Worm (Caenorhabditis elegans) whole organism, young adult: ENCODE data around the gene rol-6.

Source experiments
- B0261.1 ChIP-seq: sonication (generic microtip); optimal IDR thresholded peaks from 2 replicates; lab custom pipeline; 2016; ENCODE audit warnings: mild to moderate bottlenecking, missing genetic modification characterization, moderate library complexity, missing compliant biosample characterization
- F22D6.2 ChIP-seq: sonication (generic microtip); optimal IDR thresholded peaks from 2 replicates; lab custom pipeline; 2016; ENCODE audit warnings: mild to moderate bottlenecking, missing genetic modification characterization, missing compliant biosample characterization
- F37B4.10 ChIP-seq: fragments of 200-800 bp; sonication (Bioruptor generic); IDR thresholded peaks from 2 replicates; pipeline ENCODE4 v1.3.6; 2022; ENCODE audit warnings: missing genetic modification characterization, missing compliant biosample characterization
- F57A8.1 ChIP-seq: fragments of 200-800 bp; sonication (Bioruptor generic); optimal IDR thresholded peaks from 2 replicates; lab custom pipeline; 2018; ENCODE audit warnings: mild to moderate bottlenecking, missing genetic modification characterization, moderate library complexity, missing compliant biosample characterization
- F57C9.4 ChIP-seq: sonication (generic microtip); optimal IDR thresholded peaks from 2 replicates; lab custom pipeline; 2017; ENCODE audit warnings: mild to moderate bottlenecking, missing genetic modification characterization, missing compliant biosample characterization
- T07F8.4 ChIP-seq: sonication (generic microtip); optimal IDR thresholded peaks from 2 replicates; lab custom pipeline; 2016; ENCODE audit warnings: mild to moderate bottlenecking, missing genetic modification characterization, moderate library complexity, missing compliant biosample characterization
- akir-1 ChIP-seq: fragments of 200-800 bp; sonication (Bioruptor generic); optimal IDR thresholded peaks from 2 replicates; lab custom pipeline; 2018; ENCODE audit warnings: mild to moderate bottlenecking, missing genetic modification characterization, moderate library complexity, missing compliant biosample characterization
- aptf-2 ChIP-seq: fragments of 200-800 bp; sonication (Bioruptor generic); conservative IDR thresholded peaks from 2 replicates; pipeline ENCODE4 v1.3.6; 2022; ENCODE audit warnings: missing genetic modification reagents, missing genetic modification characterization, missing compliant biosample characterization
- aptf-3 ChIP-seq: fragments of 200-800 bp; sonication (Bioruptor generic); IDR thresholded peaks from 2 replicates; pipeline ENCODE4 v1.3.6; 2022; ENCODE audit warnings: missing genetic modification characterization, missing compliant biosample characterization
- attf-3 ChIP-seq: fragments of 200-800 bp; sonication (Bioruptor generic); conservative IDR thresholded peaks from 2 replicates; pipeline ENCODE4 v1.3.6; 2022; ENCODE audit warnings: missing genetic modification reagents, missing genetic modification characterization, missing compliant biosample characterization
- bed-2 ChIP-seq: fragments of 200-800 bp; sonication (Bioruptor generic); IDR thresholded peaks from 2 replicates; pipeline ENCODE4 v1.3.6; 2022; ENCODE audit warnings: missing genetic modification reagents, missing genetic modification characterization, missing compliant biosample characterization
- ccch-3 ChIP-seq: fragments of 200-800 bp; sonication (Bioruptor generic); optimal IDR thresholded peaks from 2 replicates; lab custom pipeline; 2018; ENCODE audit warnings: mild to moderate bottlenecking, missing genetic modification characterization, missing compliant biosample characterization
- ceh-100 ChIP-seq: fragments of 200-800 bp; sonication (Bioruptor generic); IDR thresholded peaks from 2 replicates; pipeline ENCODE4 v1.3.6; 2022; ENCODE audit warnings: missing genetic modification reagents, missing genetic modification characterization, missing compliant biosample characterization
- ceh-58 ChIP-seq: fragments of 200-800 bp; sonication (Bioruptor generic); IDR thresholded peaks from 2 replicates; pipeline ENCODE4 v1.3.6; 2022; ENCODE audit warnings: missing genetic modification characterization, missing compliant biosample characterization
- ceh-79 ChIP-seq: sonication (generic microtip); optimal IDR thresholded peaks from 2 replicates; lab custom pipeline; 2017; ENCODE audit warnings: mild to moderate bottlenecking, missing genetic modification characterization, missing compliant biosample characterization
- ceh-91 ChIP-seq: fragments of 200-800 bp; sonication (Bioruptor generic); IDR thresholded peaks from 2 replicates; pipeline ENCODE4 v1.3.6; 2022; ENCODE audit warnings: missing genetic modification reagents, missing genetic modification characterization, missing compliant biosample characterization
- chd-7 ChIP-seq: sonication (generic microtip); optimal IDR thresholded peaks from 2 replicates; lab custom pipeline; 2016; ENCODE audit warnings: mild to moderate bottlenecking, missing genetic modification characterization, moderate library complexity, missing compliant biosample characterization
- die-1 ChIP-seq: sonication (generic microtip); optimal IDR thresholded peaks from 2 replicates; lab custom pipeline; 2016; ENCODE audit warnings: missing genotype, mild to moderate bottlenecking, missing genetic modification characterization, missing compliant biosample characterization
- egrh-3 ChIP-seq: fragments of 200-800 bp; sonication (Bioruptor generic); IDR thresholded peaks from 2 replicates; pipeline ENCODE4 v1.3.6; 2022; ENCODE audit warnings: missing genetic modification reagents, missing genetic modification characterization, missing compliant biosample characterization
- ets-4 ChIP-seq: fragments of 200-800 bp; sonication (Bioruptor generic); optimal IDR thresholded peaks from 2 replicates; lab custom pipeline; 2018; ENCODE audit warnings: mild to moderate bottlenecking, missing genetic modification characterization, missing compliant biosample characterization
- gei-17 ChIP-seq: fragments of 200-800 bp; sonication (Bioruptor generic); optimal IDR thresholded peaks from 2 replicates; lab custom pipeline; 2018; ENCODE audit warnings: mild to moderate bottlenecking, missing genetic modification characterization, missing compliant biosample characterization
- lag-1 ChIP-seq: fragments of 200-800 bp; sonication (Bioruptor generic); IDR thresholded peaks from 2 replicates; pipeline ENCODE4 v1.3.6; 2022; ENCODE audit warnings: missing genetic modification reagents, missing genetic modification characterization, missing compliant biosample characterization
- let-607 ChIP-seq, 2 experiments: fragments of 200-800 bp in 1 of 2; sonication (Bioruptor generic) in 1 of 2; sonication (generic microtip) in 1 of 2; optimal IDR thresholded peaks; 2 replicates each; lab custom pipeline; 2016 to 2018; ENCODE audit warnings: mild to moderate bottlenecking in 2 of 2, missing compliant biosample characterization in 2 of 2, missing genetic modification characterization in 2 of 2, moderate library complexity in 2 of 2, missing genotype in 1 of 2
- lin-35 ChIP-seq, 3 experiments: fragments of 150-350 bp in 2 of 3; sonication (generic microtip) in 1 of 3; optimal IDR thresholded peaks; 2 replicates each; lab custom pipeline; 2014 to 2018; ENCODE audit warnings: missing biosample characterization in 3 of 3, missing genetic modification characterization in 3 of 3, missing genetic modification reagents in 3 of 3
- lin-54 ChIP-seq: fragments of 200-800 bp; sonication (Bioruptor generic); optimal IDR thresholded peaks from 2 replicates; lab custom pipeline; 2018; ENCODE audit warnings: mild to moderate bottlenecking, missing genetic modification characterization, missing compliant biosample characterization
- lir-1 ChIP-seq: fragments of 200-800 bp; sonication (Bioruptor generic); conservative IDR thresholded peaks from 2 replicates; pipeline ENCODE4 v1.3.6; 2022; ENCODE audit warnings: missing genetic modification reagents, missing genetic modification characterization, missing compliant biosample characterization
- madf-3 ChIP-seq: fragments of 200-800 bp; sonication (Bioruptor generic); IDR thresholded peaks from 2 replicates; pipeline ENCODE4 v1.3.6; 2022; ENCODE audit warnings: missing genetic modification reagents, missing genetic modification characterization, missing compliant biosample characterization
- mcd-1 ChIP-seq: fragments of 200-800 bp; sonication (Bioruptor generic); IDR thresholded peaks from 2 replicates; pipeline ENCODE4 v1.3.6; 2022; ENCODE audit warnings: missing genetic modification reagents, missing genetic modification characterization, missing compliant biosample characterization
- mxl-1 ChIP-seq: sonication (generic microtip); optimal IDR thresholded peaks from 2 replicates; lab custom pipeline; 2016; ENCODE audit warnings: missing genetic modification characterization, missing compliant biosample characterization
- nfyb-1 ChIP-seq: fragments of 200-800 bp; sonication (Bioruptor generic); IDR thresholded peaks from 2 replicates; pipeline ENCODE4 v1.3.6; 2022; ENCODE audit warnings: missing genetic modification reagents, missing genetic modification characterization, missing compliant biosample characterization
- nhr-120 ChIP-seq: fragments of 200-800 bp; sonication (Bioruptor generic); IDR thresholded peaks from 2 replicates; pipeline ENCODE4 v1.3.6; 2022; ENCODE audit warnings: missing genetic modification characterization, missing compliant biosample characterization
- nhr-27 ChIP-seq: fragments of 200-800 bp; sonication (Bioruptor generic); optimal IDR thresholded peaks from 2 replicates; lab custom pipeline; 2018; ENCODE audit warnings: mild to moderate bottlenecking, missing genetic modification characterization, moderate library complexity, missing compliant biosample characterization
- nhr-90 ChIP-seq: sonication (generic microtip); optimal IDR thresholded peaks from 2 replicates; lab custom pipeline; 2016; ENCODE audit warnings: missing genotype, mild to moderate bottlenecking, missing genetic modification characterization, missing compliant biosample characterization
- sdz-38 ChIP-seq: sonication (generic microtip); optimal IDR thresholded peaks from 2 replicates; lab custom pipeline; 2016; ENCODE audit warnings: missing genotype, missing genetic modification characterization, missing compliant biosample characterization
- somi-1 ChIP-seq: fragments of 200-800 bp; sonication (Bioruptor generic); optimal IDR thresholded peaks from 2 replicates; lab custom pipeline; 2018; ENCODE audit warnings: mild to moderate bottlenecking, missing genetic modification characterization, missing compliant biosample characterization
- xnd-1 ChIP-seq: sonication (generic microtip); optimal IDR thresholded peaks from 2 replicates; lab custom pipeline; 2016; ENCODE audit warnings: missing genotype, missing genetic modification reagents, missing genetic modification characterization, missing compliant biosample characterization
- zfh-2 ChIP-seq: fragments of 200-800 bp; sonication (Bioruptor generic); conservative IDR thresholded peaks from 2 replicates; pipeline ENCODE4 v1.3.6; 2022; ENCODE audit warnings: missing genetic modification reagents, missing genetic modification characterization, missing compliant biosample characterization
- ztf-3 ChIP-seq: fragments of 200-800 bp; sonication (Bioruptor generic); optimal IDR thresholded peaks from 2 replicates; lab custom pipeline; 2018; ENCODE audit warnings: mild to moderate bottlenecking, missing genetic modification characterization, missing compliant biosample characterization
- ztf-6 ChIP-seq: fragments of 200-800 bp; sonication (Bioruptor generic); IDR thresholded peaks from 2 replicates; pipeline ENCODE4 v1.3.6; 2022; ENCODE audit warnings: missing genetic modification reagents, missing genetic modification characterization, missing compliant biosample characterization

Gene rol-6

DNA sequence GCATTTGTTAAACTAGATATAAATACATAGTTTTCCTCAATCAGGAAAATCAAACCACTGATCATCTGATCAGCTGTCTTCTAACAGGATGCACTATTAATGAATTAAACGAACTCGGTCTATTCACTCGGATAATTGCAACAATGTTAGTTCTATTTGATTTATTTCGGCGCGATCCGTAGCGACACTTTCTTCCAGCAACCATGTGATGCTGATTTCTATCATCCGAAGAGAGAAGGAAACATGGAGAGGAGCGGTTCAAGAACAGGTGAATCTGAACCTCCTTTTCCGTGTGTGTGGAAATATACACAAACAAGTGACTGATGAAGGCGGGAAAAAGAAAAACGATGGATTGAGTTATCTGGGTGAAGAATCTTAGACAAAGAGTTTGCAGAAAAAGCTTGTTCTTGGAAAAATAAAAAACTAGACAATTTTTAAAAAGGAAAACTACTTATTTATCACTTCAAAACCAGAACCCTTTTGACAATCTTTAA, 1.1 kb upstream of the rol-6 start:
- TF ChIP-seq ccch-3 (GFP tag; lab: Kevin White, UChicago), result no peak
- TF ChIP-seq akir-1 (GFP tag; lab: Kevin White, UChicago), result no peak
- TF ChIP-seq ceh-79 (tag; lab: Kevin White, UChicago), result no peak
- TF ChIP-seq lin-54 (GFP tag; lab: Kevin White, UChicago), result no peak
- no peak for TF ChIP-seq ets-4 (GFP tag; lab: Kevin White, UChicago)
- TF ChIP-seq chd-7 (tag; lab: Kevin White, UChicago), result no peak
- no peak for TF ChIP-seq mxl-1 (tag; lab: Kevin White, UChicago)
- no peak for TF ChIP-seq ceh-91 (GFP tag; lab: Robert Waterston, UW)
- TF ChIP-seq somi-1 (GFP tag; lab: Kevin White, UChicago), result no peak
- TF ChIP-seq lir-1, result no peak
- no peak for TF ChIP-seq lag-1 (GFP tag; lab: Robert Waterston, UW)
- no peak for TF ChIP-seq attf-3 (GFP tag; lab: Robert Waterston, UW)
- TF ChIP-seq F57C9.4, result no peak
- no peak for TF ChIP-seq xnd-1 (tag; lab: Kevin White, UChicago)
- TF ChIP-seq aptf-2 (GFP tag; lab: Robert Waterston, UW), result no peak
- TF ChIP-seq bed-2 (GFP tag; lab: Robert Waterston, UW), result no peak
- no peak for TF ChIP-seq madf-3 (GFP tag; lab: Robert Waterston, UW)
- TF ChIP-seq F37B4.10, result no peak
- no peak for TF ChIP-seq gei-17 (GFP tag; lab: Kevin White, UChicago)

DNA sequence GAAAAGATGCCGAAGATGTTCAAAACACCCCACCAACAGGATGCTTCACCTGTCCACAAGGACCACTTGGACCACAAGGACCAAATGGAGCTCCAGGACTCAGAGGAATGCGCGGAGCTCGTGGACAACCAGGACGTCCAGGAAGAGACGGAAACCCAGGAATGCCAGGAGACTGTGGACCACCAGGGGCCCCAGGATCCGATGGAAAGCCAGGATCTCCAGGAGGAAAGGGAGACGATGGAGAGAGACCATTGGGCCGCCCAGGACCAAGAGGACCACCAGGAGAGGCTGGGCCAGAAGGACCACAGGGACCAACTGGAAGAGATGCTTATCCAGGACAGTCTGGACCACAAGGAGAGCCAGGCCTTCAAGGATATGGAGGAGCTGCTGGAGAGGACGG, 777 bp downstream of the rol-6 start:
- TF ChIP-seq akir-1 (GFP tag; lab: Kevin White, UChicago), result no peak
- TF ChIP-seq egrh-3 (GFP tag; lab: Robert Waterston, UW), result peak; percentile 68; the same call in 1 of the 2 replicates
- peak; percentile 87 for TF ChIP-seq zfh-2 (GFP tag; lab: Robert Waterston, UW)
- TF ChIP-seq, all 124 proteins: peak for 2

DNA sequence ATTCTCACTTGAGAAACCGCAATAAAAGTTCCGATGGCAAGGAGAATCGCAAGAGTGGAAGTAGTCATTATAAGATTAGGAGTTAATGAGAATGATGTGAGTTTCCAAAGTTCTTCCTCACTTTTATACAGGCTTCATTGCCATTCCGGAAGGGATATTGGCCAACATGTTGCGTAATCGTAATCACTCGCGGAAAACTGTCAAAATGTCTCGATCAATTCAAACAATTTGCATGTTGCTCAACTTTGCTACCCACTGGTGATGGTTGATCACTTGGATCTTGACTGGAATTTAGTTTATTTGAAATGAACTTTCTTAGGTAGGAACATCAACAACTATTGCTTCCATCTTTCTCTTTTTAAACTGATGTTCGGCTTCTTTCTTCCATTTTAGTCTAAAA, 4.6 kb downstream of the rol-6 start, which contains the start of gene idpb-4:
idpb-4 (minus strand) TSS at position 101 of the 400 bp plus-strand sequence.
- TF ChIP-seq lin-35 (GFP tag; optimal IDR thresholded peaks at IDR 0.05; lab: Kevin White, UChicago) (no peak), nhr-90 (tag; lab: Kevin White, UChicago) (no peak), F57A8.1 (GFP tag; lab: Kevin White, UChicago) (no peak), let-607 (tag; optimal IDR thresholded peaks at IDR 0.05; lab: Kevin White, UChicago) (no peak), ztf-3 (GFP tag; lab: Kevin White, UChicago) (no peak), ztf-6 (no peak), die-1 (tag; lab: Kevin White, UChicago) (no peak), aptf-3 (GFP tag; lab: Robert Waterston, UW) (no peak), ceh-100 (GFP tag; lab: Robert Waterston, UW) (no peak), sdz-38 (tag; lab: Kevin White, UChicago) (no peak), nhr-27 (tag; lab: Kevin White, UChicago) (no peak), ceh-79 (tag; lab: Kevin White, UChicago) (no peak), somi-1 (GFP tag; lab: Kevin White, UChicago) (no peak), B0261.1 (tag; lab: Kevin White, UChicago) (no peak)

DNA sequence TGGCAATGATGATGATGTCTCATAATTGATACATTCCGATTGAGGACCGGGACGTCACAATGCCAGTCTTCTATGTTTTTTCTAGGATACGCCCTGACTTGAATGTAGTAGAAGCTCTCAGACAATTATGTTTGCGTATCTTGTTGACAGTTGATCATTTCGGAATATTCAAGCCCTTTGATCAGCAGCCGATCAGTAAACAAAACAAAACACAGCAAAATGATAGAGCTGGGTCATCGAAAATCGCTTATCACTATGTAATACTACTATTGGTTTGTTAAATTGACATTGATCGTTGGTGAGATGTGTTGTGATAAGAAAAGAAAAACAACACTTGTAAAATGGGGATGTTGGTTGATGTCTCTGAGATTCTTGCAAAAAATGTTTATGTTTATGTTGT, 5.4 kb downstream of the rol-6 start:
- TF ChIP-seq ceh-58 (no peak), nfyb-1 (no peak), nhr-27 (tag; lab: Kevin White, UChicago) (no peak), mcd-1 (GFP tag; lab: Robert Waterston, UW) (no peak), F57A8.1 (GFP tag; lab: Kevin White, UChicago) (no peak), F22D6.2 (tag; lab: Kevin White, UChicago) (no peak), bed-2 (GFP tag; lab: Robert Waterston, UW) (no peak), lin-54 (GFP tag; lab: Kevin White, UChicago) (no peak), lag-1 (GFP tag; lab: Robert Waterston, UW) (no peak), zfh-2 (GFP tag; lab: Robert Waterston, UW) (no peak), nhr-120 (GFP tag; lab: Robert Waterston, UW) (no peak), T07F8.4 (tag; lab: Kevin White, UChicago) (no peak)
